Fruit fly (Drosophila melanogaster) whole organism, embryonic: ENCODE measurements around the gene Acn.

Source experiments
- Asciz ChIP-seq: fragments of 200-800 bp; sonication (Bioruptor generic); optimal IDR thresholded peaks from 2 replicates; lab custom pipeline; 2017; ENCODE audit warnings: missing biosample characterization, mild to moderate bottlenecking, missing genetic modification characterization, missing genetic modification reagents
- Bgb ChIP-seq: fragments of 200-800 bp; sonication (Bioruptor generic); IDR thresholded peaks from 2 replicates; pipeline ENCODE4 v1.3.6; 2022; ENCODE audit warnings: missing biosample characterization, missing genetic modification characterization; ENCODE audit not compliant: partially characterized antibody
- C15 ChIP-seq: fragments of 200-800 bp; sonication (Bioruptor generic); IDR thresholded peaks from 3 replicates; pipeline ENCODE4 v1.3.6; 2022; ENCODE audit warnings: missing biosample characterization, missing genetic modification characterization
- CG14860 ChIP-seq: fragments of 200-800 bp; sonication (Bioruptor generic); IDR thresholded peaks from 3 replicates; pipeline ENCODE4 v1.3.6; 2022; ENCODE audit warnings: missing biosample characterization, missing genetic modification characterization; ENCODE audit not compliant: partially characterized antibody
- CG14965 ChIP-seq: fragments of 200-800 bp; sonication (Bioruptor generic); optimal IDR thresholded peaks from 2 replicates; lab custom pipeline; 2016; ENCODE audit warnings: missing biosample characterization, missing genetic modification characterization, borderline replicate concordance
- CG1529 ChIP-seq: fragments of 200-800 bp; sonication (Bioruptor generic); optimal IDR thresholded peaks from 3 replicates; lab custom pipeline; 2018; ENCODE audit warnings: missing biosample characterization, missing genetic modification characterization
- CG1602 ChIP-seq: fragments of 200-800 bp; sonication (Bioruptor generic); optimal IDR thresholded peaks from 3 replicates; lab custom pipeline; 2016; ENCODE audit warnings: missing biosample characterization, missing genetic modification characterization
- CG18476 ChIP-seq: fragments of 200-800 bp; sonication (Bioruptor generic); optimal IDR thresholded peaks from 2 replicates; lab custom pipeline; 2016; ENCODE audit warnings: missing biosample characterization, mild to moderate bottlenecking, missing genetic modification characterization
- CG2120 ChIP-seq: fragments of 200-800 bp; sonication (Bioruptor generic); optimal IDR thresholded peaks from 3 replicates; lab custom pipeline; 2016; ENCODE audit warnings: missing biosample characterization, missing genetic modification characterization
- CG2129 ChIP-seq: fragments of 200-800 bp; sonication (Bioruptor generic); IDR thresholded peaks from 2 replicates; pipeline ENCODE4 v1.3.6; 2022; ENCODE audit warnings: missing biosample characterization, missing genetic modification characterization; ENCODE audit not compliant: partially characterized antibody
- CG2199 ChIP-seq: fragments of 200-800 bp; sonication (Bioruptor generic); IDR thresholded peaks from 3 replicates; pipeline ENCODE4 v1.3.6; 2022; ENCODE audit warnings: missing biosample characterization, missing genetic modification characterization
- CG30020 ChIP-seq: fragments of 200-800 bp; optimal IDR thresholded peaks from 2 replicates; lab custom pipeline; 2019; ENCODE audit warnings: missing biosample characterization, mild to moderate bottlenecking, missing genetic modification characterization, moderate library complexity
- CG32767 ChIP-seq: fragments of 200-800 bp; sonication (Bioruptor generic); IDR thresholded peaks from 2 replicates; pipeline ENCODE4 v1.3.6; 2022; ENCODE audit warnings: missing biosample characterization, missing genetic modification characterization
- CG3838 ChIP-seq: fragments of 200-800 bp; sonication (Bioruptor generic); optimal IDR thresholded peaks from 3 replicates; lab custom pipeline; 2016; ENCODE audit warnings: missing biosample characterization, missing genetic modification characterization
- CG3847 ChIP-seq: fragments of 200-800 bp; sonication (Bioruptor generic); IDR thresholded peaks from 2 replicates; pipeline ENCODE4 v1.3.6; 2022; ENCODE audit warnings: missing biosample characterization, missing genetic modification characterization
- CG42726 ChIP-seq: fragments of 200-800 bp; sonication (Bioruptor generic); IDR thresholded peaks from 2 replicates; pipeline ENCODE4 v1.3.6; 2022; ENCODE audit warnings: missing biosample characterization, missing genetic modification characterization; ENCODE audit not compliant: partially characterized antibody
- CG4404 ChIP-seq: fragments of 200-800 bp; sonication (Bioruptor generic); IDR thresholded peaks from 2 replicates; pipeline ENCODE4 v1.3.6; 2022; ENCODE audit warnings: missing biosample characterization, missing genetic modification characterization
- CG5953 ChIP-seq: fragments of 200-800 bp; sonication (Bioruptor generic); IDR thresholded peaks from 2 replicates; pipeline ENCODE4 v1.3.6; 2022; ENCODE audit warnings: missing biosample characterization, missing genetic modification characterization
- CG6854 ChIP-seq: fragments of 200-800 bp; sonication (Bioruptor generic); optimal IDR thresholded peaks from 3 replicates; lab custom pipeline; 2017; ENCODE audit warnings: missing biosample characterization, mild to moderate bottlenecking, missing genetic modification characterization
- CG7372 ChIP-seq: fragments of 200-800 bp; sonication (Bioruptor generic); IDR thresholded peaks from 2 replicates; pipeline ENCODE4 v1.3.6; 2022; ENCODE audit warnings: missing biosample characterization, missing genetic modification characterization
- CG7745 ChIP-seq: fragments of 200-800 bp; sonication (Bioruptor generic); optimal IDR thresholded peaks from 2 replicates; lab custom pipeline; 2018; ENCODE audit warnings: missing biosample characterization, mild to moderate bottlenecking, missing genetic modification characterization, moderate library complexity
- CG8478 ChIP-seq: fragments of >200 bp; optimal IDR thresholded peaks from 2 replicates; lab custom pipeline; 2018
- D19B ChIP-seq: fragments of 200-800 bp; sonication (Bioruptor generic); optimal IDR thresholded peaks from 2 replicates; lab custom pipeline; 2017; ENCODE audit warnings: missing biosample characterization, mild to moderate bottlenecking, missing genetic modification characterization
- Deaf1 ChIP-seq: fragments of 200-800 bp; optimal IDR thresholded peaks from 3 replicates; lab custom pipeline; 2019; ENCODE audit warnings: missing biosample characterization, mild to moderate bottlenecking, missing genetic modification characterization, moderate library complexity
- Elba2 ChIP-seq: fragments of 200-800 bp; sonication (Bioruptor generic); optimal IDR thresholded peaks from 3 replicates; lab custom pipeline; 2016; ENCODE audit warnings: missing biosample characterization, missing genetic modification characterization
- Fer3 ChIP-seq: fragments of 200-800 bp; sonication (Bioruptor generic); optimal IDR thresholded peaks from 2 replicates; lab custom pipeline; 2018; ENCODE audit warnings: missing biosample characterization, mild to moderate bottlenecking, missing genetic modification characterization, moderate library complexity
- HHEX ChIP-seq: fragments of 200-800 bp; sonication (Bioruptor generic); optimal IDR thresholded peaks from 3 replicates; lab custom pipeline; 2017; ENCODE audit warnings: missing biosample characterization, mild to moderate bottlenecking, missing genetic modification characterization, missing genetic modification reagents
- Hey ChIP-seq: fragments of 200-800 bp; sonication (Bioruptor generic); optimal IDR thresholded peaks from 3 replicates; lab custom pipeline; 2018; ENCODE audit warnings: missing biosample characterization, mild to moderate bottlenecking, missing genetic modification characterization
- Lim3 ChIP-seq: fragments of 200-800 bp; sonication (Bioruptor generic); IDR thresholded peaks from 2 replicates; pipeline ENCODE4 v1.3.6; 2022; ENCODE audit warnings: missing biosample characterization, missing genetic modification characterization
- Lpt ChIP-seq: fragments of >200 bp; optimal IDR thresholded peaks from 2 replicates; lab custom pipeline; 2018; ENCODE audit warnings: missing biosample characterization, missing genetic modification characterization
- Max ChIP-seq: fragments of 200-800 bp; sonication (Bioruptor generic); optimal IDR thresholded peaks from 2 replicates; lab custom pipeline; 2016; ENCODE audit warnings: missing biosample characterization, mild to moderate bottlenecking, missing genetic modification characterization
- Mrtf ChIP-seq: fragments of 200-800 bp; sonication (Bioruptor generic); IDR thresholded peaks from 3 replicates; pipeline ENCODE4 v1.3.6; 2022; ENCODE audit warnings: missing biosample characterization, missing genetic modification characterization
- Sox102F ChIP-seq: fragments of 200-800 bp; sonication (Bioruptor generic); optimal IDR thresholded peaks from 2 replicates; lab custom pipeline; 2018; ENCODE audit warnings: missing biosample characterization, mild to moderate bottlenecking, missing genetic modification characterization, moderate library complexity
- Ssrp ChIP-seq: fragments of 200-800 bp; sonication (Bioruptor generic); optimal IDR thresholded peaks from 2 replicates; lab custom pipeline; 2018; ENCODE audit warnings: missing biosample characterization, mild to moderate bottlenecking, missing genetic modification characterization, moderate library complexity
- az2 ChIP-seq: fragments of 200-800 bp; sonication (Bioruptor generic); optimal IDR thresholded peaks from 3 replicates; lab custom pipeline; 2016; ENCODE audit warnings: missing biosample characterization, missing genetic modification characterization
- cato ChIP-seq: fragments of 200-800 bp; sonication (Bioruptor generic); optimal IDR thresholded peaks from 2 replicates; lab custom pipeline; 2016; ENCODE audit warnings: missing biosample characterization, missing genetic modification characterization, borderline replicate concordance
- ems ChIP-seq: fragments of 200-800 bp; sonication (Bioruptor generic); optimal IDR thresholded peaks from 3 replicates; lab custom pipeline; 2016; ENCODE audit warnings: missing biosample characterization, missing genetic modification characterization
- ewg ChIP-seq: fragments of 200-800 bp; sonication (Bioruptor generic); optimal IDR thresholded peaks from 3 replicates; lab custom pipeline; 2017; ENCODE audit warnings: mild to moderate bottlenecking, missing biosample characterization, missing genetic modification reagents, missing genetic modification characterization
- eyg ChIP-seq: fragments of 200-800 bp; sonication (Bioruptor generic); optimal IDR thresholded peaks from 3 replicates; lab custom pipeline; 2016; ENCODE audit warnings: missing biosample characterization, missing genetic modification characterization
- gsb-n ChIP-seq: fragments of 200-800 bp; sonication (Bioruptor generic); optimal IDR thresholded peaks from 3 replicates; lab custom pipeline; 2018; ENCODE audit warnings: missing biosample characterization, mild to moderate bottlenecking, missing genetic modification characterization
- hth ChIP-seq: fragments of >200 bp; optimal IDR thresholded peaks from 2 replicates; lab custom pipeline; 2017; ENCODE audit warnings: inconsistent platforms
- ind ChIP-seq: fragments of 200-800 bp; sonication (Bioruptor generic); optimal IDR thresholded peaks from 3 replicates; lab custom pipeline; 2016; ENCODE audit warnings: missing biosample characterization, missing genetic modification characterization
- ken ChIP-seq: fragments of 200-800 bp; sonication (Bioruptor generic); IDR thresholded peaks from 3 replicates; pipeline ENCODE4 v1.3.6; 2022; ENCODE audit warnings: missing biosample characterization, missing genetic modification characterization
- lola ChIP-seq, 3 experiments: fragments of >200 bp in 2 of 3; fragments of 200-800 bp in 1 of 3; sonication (Bioruptor generic) in 1 of 3; optimal IDR thresholded peaks; 2 replicates each; lab custom pipeline; 2017 to 2019; ENCODE audit warnings: missing biosample characterization in 3 of 3, missing genetic modification characterization in 3 of 3, mild to moderate bottlenecking in 1 of 3, moderate library complexity in 1 of 3
- maf-S ChIP-seq: fragments of 200-800 bp; sonication (Bioruptor generic); optimal IDR thresholded peaks from 2 replicates; lab custom pipeline; 2016; ENCODE audit warnings: missing biosample characterization, missing genetic modification characterization
- mld ChIP-seq: fragments of 200-800 bp; sonication (Bioruptor generic); IDR thresholded peaks from 3 replicates; pipeline ENCODE4 v1.3.6; 2022; ENCODE audit warnings: missing biosample characterization, missing genetic modification characterization; ENCODE audit not compliant: partially characterized antibody
- peb ChIP-seq: fragments of 200-800 bp; sonication (Bioruptor generic); IDR thresholded peaks from 2 replicates; pipeline ENCODE4 v1.3.6; 2022; ENCODE audit warnings: missing biosample characterization, missing genetic modification characterization
- sens-2 ChIP-seq: fragments of 200-800 bp; sonication (Bioruptor generic); IDR thresholded peaks from 2 replicates; pipeline ENCODE4 v1.3.6; 2022; ENCODE audit warnings: missing biosample characterization, missing genetic modification characterization
- stwl ChIP-seq: fragments of 200-800 bp; sonication (Bioruptor generic); optimal IDR thresholded peaks from 3 replicates; lab custom pipeline; 2018; ENCODE audit warnings: missing biosample characterization, mild to moderate bottlenecking, missing genetic modification characterization, moderate library complexity
- unc-4 ChIP-seq: fragments of 200-800 bp; sonication (Bioruptor generic); IDR thresholded peaks from 2 replicates; pipeline ENCODE4 v1.3.6; 2022; ENCODE audit warnings: missing biosample characterization, missing genetic modification characterization; ENCODE audit not compliant: partially characterized antibody
- vvl ChIP-seq: fragments of 200-800 bp; sonication (Bioruptor generic); IDR thresholded peaks from 2 replicates; pipeline ENCODE4 v1.3.6; 2022; ENCODE audit warnings: missing biosample characterization, missing genetic modification characterization

The Acn gene

DNA sequence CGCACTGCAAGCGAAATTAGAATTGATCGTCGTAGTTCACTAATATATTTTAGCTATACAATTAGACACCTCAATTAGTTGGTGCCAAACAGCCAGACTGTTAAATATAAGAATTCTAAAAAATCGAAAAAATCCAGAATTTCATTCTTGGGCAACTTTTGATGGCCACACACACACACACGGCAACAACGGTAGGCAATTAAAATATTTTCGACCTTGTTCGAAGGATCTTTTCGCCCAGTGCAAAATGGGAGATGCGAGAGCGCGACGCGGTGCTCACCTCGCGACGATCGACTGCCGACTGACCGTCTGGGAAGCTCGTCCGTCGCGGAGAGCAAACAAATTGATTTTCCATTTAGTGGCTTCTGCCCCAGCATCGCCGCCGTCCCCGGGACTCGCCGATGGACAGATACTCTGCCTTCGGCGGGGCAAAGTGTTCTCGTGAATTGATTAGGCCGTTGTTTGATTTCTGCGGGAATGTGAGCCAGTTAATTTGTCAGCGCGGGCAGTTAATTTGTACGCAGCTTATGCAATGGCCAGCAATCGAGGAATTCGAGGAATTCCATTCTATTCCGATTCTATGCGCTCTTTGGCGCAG, 24.5 kb downstream of the Acn start, which contains the start of gene CG10702 (continued):
- TF ChIP-seq ind (peak; percentile 7), CG2129 (GFP tag; lab: Robert Waterston, UW) (no peak), CG1529 (GFP tag; lab: Kevin White, UChicago) (no peak), unc-4 (GFP tag; lab: Robert Waterston, UW) (no peak), CG42726 (no peak), Ssrp (peak; percentile 28), CG14860 (GFP tag; lab: Robert Waterston, UW) (no peak), CG30020 (tag; lab: Kevin White, UChicago) (no peak), CG1602 (no peak), Sox102F (GFP tag; lab: Kevin White, UChicago) (peak; percentile 15), D19B (no peak), CG3838 (no peak), Bgb (GFP tag; lab: Robert Waterston, UW) (no peak), eyg (GFP tag; lab: Kevin White, UChicago) (no peak), peb (GFP tag; lab: Robert Waterston, UW) (no peak), cato (GFP tag; lab: Kevin White, UChicago) (no peak), ems (GFP tag; lab: Kevin White, UChicago) (peak; percentile 15), Hey (tag; lab: Kevin White, UChicago) (no peak), CG4404 (GFP tag; lab: Robert Waterston, UW) (no peak), CG32767 (no peak), Max (no peak), Elba2 (GFP tag; lab: Kevin White, UChicago) (no peak), Lpt (GFP tag; lab: Kevin White, UChicago) (no peak), CG2199 (GFP tag; lab: Robert Waterston, UW) (0 out of 3 replicates have a peak, but pooled peaks have one; percentile 20), gsb-n (no peak), stwl (tag; lab: Kevin White, UChicago) (no peak), Lim3 (GFP tag; lab: Robert Waterston, UW) (0 out of 2 replicates have a peak, but pooled peaks have one; percentile 6), HHEX (GFP tag; lab: Kevin White, UChicago) (no peak), maf-S (GFP tag; lab: Kevin White, UChicago) (no peak), az2 (GFP tag; lab: Kevin White, UChicago) (no peak), CG3847 (GFP tag; lab: Robert Waterston, UW) (0 out of 2 replicates have a peak, but pooled peaks have one; percentile 5), CG7372 (GFP tag; lab: Robert Waterston, UW) (no peak), ewg (no peak), CG5953 (GFP tag; lab: Robert Waterston, UW) (no peak), Asciz (no peak), CG2120 (GFP tag; lab: Kevin White, UChicago) (peak; percentile 33), mld (GFP tag; lab: Robert Waterston, UW) (no peak), vvl (GFP tag; lab: Robert Waterston, UW) (no peak), CG6854 (GFP tag; lab: Kevin White, UChicago) (no peak), CG8478 (lab: Kevin White, UChicago) (no peak), Deaf1 (tag; lab: Kevin White, UChicago) (peak; percentile 21), CG7745 (no peak), lola (GFP tag; optimal IDR thresholded peaks at IDR 0.05; lab: Kevin White, UChicago) (no peak), Fer3 (no peak), CG18476 (GFP tag; lab: Kevin White, UChicago) (no peak), ken (GFP tag; lab: Robert Waterston, UW) (peak; percentile 55; the same call in 1 of the 3 replicates), Mrtf (0 out of 3 replicates have a peak, but pooled peaks have one; percentile 15), CG14965 (no peak), hth (no peak), sens-2 (GFP tag; lab: Robert Waterston, UW) (no peak), C15 (GFP tag; lab: Robert Waterston, UW) (no peak)
